Fruit fly (Drosophila melanogaster) whole organism, embryonic: ENCODE data around the gene CG43131.

Source experiments
- B-H2 ChIP-seq: fragments of 200-800 bp; sonication (Bioruptor generic); optimal IDR thresholded peaks from 2 replicates; lab custom pipeline; 2018; ENCODE audit warnings: missing biosample characterization, mild to moderate bottlenecking, missing genetic modification characterization
- BEAF-32 ChIP-seq: fragments of 200-800 bp; sonication (Bioruptor generic); optimal IDR thresholded peaks from 3 replicates; lab custom pipeline; 2017; ENCODE audit warnings: missing biosample characterization, missing genetic modification characterization, mild to moderate bottlenecking, moderate library complexity, missing genetic modification reagents
- C15 ChIP-seq: fragments of 200-800 bp; sonication (Bioruptor generic); IDR thresholded peaks from 3 replicates; pipeline ENCODE4 v1.3.6; 2022; ENCODE audit warnings: missing biosample characterization, missing genetic modification characterization
- CG10366 ChIP-seq: fragments of 200-800 bp; sonication (Bioruptor generic); IDR thresholded peaks from 2 replicates; pipeline ENCODE4 v1.3.6; 2022; ENCODE audit warnings: missing biosample characterization, missing genetic modification characterization
- CG11085 ChIP-seq: fragments of 200-800 bp; sonication (Bioruptor generic); IDR thresholded peaks from 2 replicates; pipeline ENCODE4 v1.3.6; 2022; ENCODE audit warnings: missing biosample characterization, missing genetic modification characterization
- CG12769 ChIP-seq: fragments of 200-800 bp; sonication (Bioruptor generic); optimal IDR thresholded peaks from 2 replicates; lab custom pipeline; 2019; ENCODE audit warnings: missing biosample characterization, mild to moderate bottlenecking, missing genetic modification characterization, moderate library complexity
- CG14441 ChIP-seq: fragments of 200-800 bp; sonication (Bioruptor generic); IDR thresholded peaks from 2 replicates; pipeline ENCODE4 v1.3.6; 2022; ENCODE audit warnings: missing biosample characterization, missing genetic modification characterization
- CG14667 ChIP-seq: fragments of 200-800 bp; sonication (Bioruptor generic); IDR thresholded peaks from 2 replicates; pipeline ENCODE4 v1.3.6; 2022; ENCODE audit warnings: missing biosample characterization, missing genetic modification characterization
- CG15479 ChIP-seq: fragments of 200-800 bp; sonication (Bioruptor generic); optimal IDR thresholded peaks from 3 replicates; lab custom pipeline; 2019; ENCODE audit warnings: missing biosample characterization, mild to moderate bottlenecking, missing genetic modification characterization, moderate library complexity
- CG15514 ChIP-seq: fragments of 200-800 bp; sonication (Bioruptor generic); optimal IDR thresholded peaks from 3 replicates; lab custom pipeline; 2017; ENCODE audit warnings: missing biosample characterization, missing genetic modification characterization, mild to moderate bottlenecking, moderate library complexity, missing genetic modification reagents
- CG17361 ChIP-seq: fragments of 200-800 bp; sonication (Bioruptor generic); IDR thresholded peaks from 3 replicates; pipeline ENCODE4 v1.3.6; 2022; ENCODE audit warnings: missing biosample characterization, missing genetic modification characterization
- CG1792 ChIP-seq: fragments of 200-800 bp; sonication (Bioruptor generic); optimal IDR thresholded peaks from 2 replicates; lab custom pipeline; 2016; ENCODE audit warnings: missing biosample characterization, missing genetic modification characterization
- CG18011 ChIP-seq: fragments of 200-800 bp; sonication (Bioruptor generic); optimal IDR thresholded peaks from 2 replicates; lab custom pipeline; 2017; ENCODE audit warnings: missing biosample characterization, missing genetic modification characterization, mild to moderate bottlenecking, moderate library complexity, missing genotype
- CG2875 ChIP-seq: fragments of 200-800 bp; sonication (Bioruptor generic); optimal IDR thresholded peaks from 2 replicates; lab custom pipeline; 2017; ENCODE audit warnings: missing biosample characterization, mild to moderate bottlenecking, missing genetic modification characterization, missing genetic modification reagents
- CG34422 ChIP-seq: fragments of 200-800 bp; sonication (Bioruptor generic); IDR thresholded peaks from 3 replicates; pipeline ENCODE4 v1.3.6; 2022; ENCODE audit warnings: missing biosample characterization, missing genetic modification characterization
- CG3838 ChIP-seq: fragments of 200-800 bp; sonication (Bioruptor generic); optimal IDR thresholded peaks from 3 replicates; lab custom pipeline; 2016; ENCODE audit warnings: missing biosample characterization, missing genetic modification characterization
- CG3847 ChIP-seq: fragments of 200-800 bp; sonication (Bioruptor generic); IDR thresholded peaks from 2 replicates; pipeline ENCODE4 v1.3.6; 2022; ENCODE audit warnings: missing biosample characterization, missing genetic modification characterization
- CG4424 ChIP-seq: fragments of 200-800 bp; sonication (Bioruptor generic); optimal IDR thresholded peaks from 3 replicates; lab custom pipeline; 2016; ENCODE audit warnings: missing biosample characterization, missing genetic modification characterization
- CG5953 ChIP-seq: fragments of 200-800 bp; sonication (Bioruptor generic); IDR thresholded peaks from 2 replicates; pipeline ENCODE4 v1.3.6; 2022; ENCODE audit warnings: missing biosample characterization, missing genetic modification characterization
- CG7372 ChIP-seq: fragments of 200-800 bp; sonication (Bioruptor generic); IDR thresholded peaks from 2 replicates; pipeline ENCODE4 v1.3.6; 2022; ENCODE audit warnings: missing biosample characterization, missing genetic modification characterization
- CG7987 ChIP-seq: fragments of 200-800 bp; sonication (Bioruptor generic); optimal IDR thresholded peaks from 2 replicates; lab custom pipeline; 2018; ENCODE audit warnings: missing biosample characterization, mild to moderate bottlenecking, missing genetic modification characterization, moderate library complexity
- CG8290 ChIP-seq, 3 experiments: fragments of 200-800 bp; sonication (Bioruptor generic); optimal IDR thresholded peaks; 2 replicates each; lab custom pipeline; 2016 to 2019; ENCODE audit warnings: missing biosample characterization in 3 of 3, missing genetic modification characterization in 3 of 3, mild to moderate bottlenecking in 2 of 3, moderate library complexity in 1 of 3
- CG8924 ChIP-seq: fragments of 200-800 bp; optimal IDR thresholded peaks from 3 replicates; lab custom pipeline; 2019; ENCODE audit warnings: missing biosample characterization, mild to moderate bottlenecking, missing genetic modification characterization, moderate library complexity
- CrebB ChIP-seq: fragments of 200-800 bp; sonication (Bioruptor generic); optimal IDR thresholded peaks from 3 replicates; lab custom pipeline; 2018; ENCODE audit warnings: missing biosample characterization, mild to moderate bottlenecking, missing genetic modification characterization
- Dip2 ChIP-seq: fragments of 200-800 bp; sonication (Bioruptor generic); IDR thresholded peaks from 2 replicates; pipeline ENCODE4 v1.3.6; 2022; ENCODE audit warnings: missing biosample characterization, missing genetic modification characterization
- Hmx ChIP-seq: fragments of 200-800 bp; sonication (Bioruptor generic); optimal IDR thresholded peaks from 2 replicates; lab custom pipeline; 2016; ENCODE audit warnings: missing biosample characterization, missing genetic modification characterization
- Hr51 ChIP-seq, 2 experiments: fragments of 200-800 bp; sonication (Bioruptor generic); optimal IDR thresholded peaks; 2 replicates in 1 of 2; 3 replicates in 1 of 2; lab custom pipeline; 2016 to 2018; ENCODE audit warnings: missing biosample characterization in 2 of 2, missing genetic modification characterization in 2 of 2, mild to moderate bottlenecking in 1 of 2, moderate library complexity in 1 of 2
- MBD-R2 ChIP-seq: fragments of 200-800 bp; sonication (Bioruptor generic); IDR thresholded peaks from 2 replicates; pipeline ENCODE4 v1.3.6; 2022; ENCODE audit warnings: missing biosample characterization, missing genetic modification characterization
- Mad ChIP-seq: fragments of 200-800 bp; sonication (Bioruptor generic); optimal IDR thresholded peaks from 2 replicates; lab custom pipeline; 2016; ENCODE audit warnings: missing biosample characterization, missing genetic modification characterization
- NC2α ChIP-seq: fragments of 200-800 bp; sonication (Bioruptor generic); optimal IDR thresholded peaks from 2 replicates; lab custom pipeline; 2016; ENCODE audit warnings: missing biosample characterization, missing genetic modification characterization
- PHDP ChIP-seq: fragments of 200-800 bp; sonication (Bioruptor generic); optimal IDR thresholded peaks from 3 replicates; lab custom pipeline; 2018; ENCODE audit warnings: missing biosample characterization, mild to moderate bottlenecking, missing genetic modification characterization, moderate library complexity
- Poxn ChIP-seq: fragments of 200-800 bp; sonication (Bioruptor generic); IDR thresholded peaks from 2 replicates; pipeline ENCODE4 v1.3.6; 2022; ENCODE audit warnings: missing biosample characterization, missing genetic modification characterization
- ac ChIP-seq: fragments of 200-800 bp; sonication (Bioruptor generic); optimal IDR thresholded peaks from 3 replicates; lab custom pipeline; 2017; ENCODE audit warnings: missing biosample characterization, mild to moderate bottlenecking, missing genetic modification characterization
- bsh ChIP-seq, 2 experiments: fragments of 200-800 bp; sonication (Bioruptor generic); optimal IDR thresholded peaks; 2 replicates each; lab custom pipeline; 2017 to 2018; ENCODE audit warnings: mild to moderate bottlenecking in 2 of 2, missing biosample characterization in 2 of 2, missing genetic modification characterization in 2 of 2, moderate library complexity in 1 of 2
- crol ChIP-seq: fragments of 200-800 bp; sonication (Bioruptor generic); IDR thresholded peaks from 2 replicates; pipeline ENCODE4 v1.3.6; 2022; ENCODE audit warnings: missing biosample characterization, missing genetic modification characterization
- dan ChIP-seq: fragments of 200-800 bp; sonication (Bioruptor generic); IDR thresholded peaks from 2 replicates; pipeline ENCODE4 v1.3.6; 2022; ENCODE audit warnings: missing biosample characterization, missing genetic modification characterization
- disco-r ChIP-seq: fragments of 200-800 bp; sonication (Bioruptor generic); optimal IDR thresholded peaks from 2 replicates; lab custom pipeline; 2016; ENCODE audit warnings: missing biosample characterization, missing genetic modification characterization
- dmrt11E ChIP-seq: fragments of 200-800 bp; sonication (Bioruptor generic); optimal IDR thresholded peaks from 3 replicates; lab custom pipeline; 2018; ENCODE audit warnings: missing biosample characterization, mild to moderate bottlenecking, missing genetic modification characterization, moderate library complexity
- esg ChIP-seq: fragments of 200-800 bp; sonication (Bioruptor generic); conservative IDR thresholded peaks from 2 replicates; pipeline ENCODE4 v1.3.6; 2022; ENCODE audit warnings: missing biosample characterization, missing genetic modification characterization
- gce ChIP-seq: fragments of 200-800 bp; sonication (Bioruptor generic); IDR thresholded peaks from 3 replicates; pipeline ENCODE4 v1.3.6; 2022; ENCODE audit warnings: missing biosample characterization, missing genetic modification characterization
- h ChIP-seq: fragments of >200 bp; optimal IDR thresholded peaks from 2 replicates; lab custom pipeline; 2017
- hth ChIP-seq: fragments of >200 bp; optimal IDR thresholded peaks from 2 replicates; lab custom pipeline; 2017; ENCODE audit warnings: inconsistent platforms
- lov ChIP-seq, 2 experiments: fragments of 200-800 bp in 1 of 2; fragments of >200 bp in 1 of 2; sonication (Bioruptor generic) in 1 of 2; IDR thresholded peaks in 1 of 2; optimal IDR thresholded peaks in 1 of 2; 2 replicates in 1 of 2; 3 replicates in 1 of 2; pipeline versions ENCODE4 v1.3.6 to Lab custom; 2017 to 2022; ENCODE audit warnings: missing biosample characterization in 1 of 2, missing genetic modification characterization in 1 of 2
- mirr ChIP-seq: fragments of 200-800 bp; sonication (Bioruptor generic); optimal IDR thresholded peaks from 3 replicates; lab custom pipeline; 2018; ENCODE audit warnings: missing biosample characterization, mild to moderate bottlenecking, missing genetic modification characterization
- oc ChIP-seq: fragments of 200-800 bp; sonication (Bioruptor generic); optimal IDR thresholded peaks from 2 replicates; lab custom pipeline; 2018; ENCODE audit warnings: missing biosample characterization, mild to moderate bottlenecking, missing genetic modification characterization, moderate library complexity
- pfk ChIP-seq: fragments of 200-800 bp; sonication (Bioruptor generic); optimal IDR thresholded peaks from 2 replicates; lab custom pipeline; 2018; ENCODE audit warnings: missing biosample characterization, mild to moderate bottlenecking, missing genetic modification characterization, moderate library complexity
- ro ChIP-seq: fragments of 200-800 bp; sonication (Bioruptor generic); IDR thresholded peaks from 2 replicates; pipeline ENCODE4 v1.3.6; 2022; ENCODE audit warnings: missing biosample characterization, missing genetic modification characterization
- sens-2 ChIP-seq: fragments of 200-800 bp; sonication (Bioruptor generic); IDR thresholded peaks from 2 replicates; pipeline ENCODE4 v1.3.6; 2022; ENCODE audit warnings: missing biosample characterization, missing genetic modification characterization
- shn ChIP-seq: fragments of 200-800 bp; sonication (Bioruptor generic); optimal IDR thresholded peaks from 3 replicates; lab custom pipeline; 2016; ENCODE audit warnings: missing biosample characterization, missing genetic modification characterization
- sisA ChIP-seq: fragments of 200-800 bp; sonication (Bioruptor generic); IDR thresholded peaks from 2 replicates; pipeline ENCODE4 v1.3.6; 2022; ENCODE audit warnings: missing biosample characterization, missing genetic modification characterization

Gene CG43131

DNA sequence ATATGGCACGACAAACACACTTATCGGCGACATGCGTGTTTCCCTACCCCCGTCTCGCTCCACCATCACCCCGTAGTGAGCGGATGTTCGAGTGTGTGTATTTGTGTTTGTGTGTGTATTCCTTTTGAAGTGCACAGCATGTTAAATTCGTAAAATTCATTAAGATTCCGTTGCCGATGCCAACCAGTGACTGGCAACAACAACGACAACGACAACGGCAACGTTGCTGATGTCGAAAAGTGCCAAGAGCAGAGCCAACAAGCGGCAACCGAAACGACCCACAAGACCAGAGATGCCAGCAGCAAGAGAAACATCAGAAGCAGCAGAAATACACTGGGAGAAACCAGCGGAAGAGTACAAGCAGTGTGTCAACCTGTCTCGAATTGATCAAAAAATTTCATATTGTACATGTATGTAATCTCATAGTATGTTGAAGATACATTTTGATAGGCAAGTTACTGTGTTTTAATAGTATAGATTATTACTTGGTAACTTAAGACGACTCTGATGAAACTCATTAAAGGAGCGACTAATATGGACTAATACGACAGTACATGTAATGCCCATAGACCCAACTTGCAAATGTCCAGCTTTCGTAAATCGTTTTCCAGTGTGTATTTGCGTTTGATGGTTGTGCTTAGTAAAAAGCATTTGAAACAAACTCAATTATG lies 48.2 kb downstream of the CG43131 start (continued):
- TF ChIP-seq CG34422 (peak; percentile 36; the same call in 1 of the 3 replicates), CG15514 (GFP tag; lab: Kevin White, UChicago) (no peak), crol (GFP tag; lab: Robert Waterston, UW) (peak; percentile 90), hth (lab: Kevin White, UChicago) (no peak), C15 (GFP tag; lab: Robert Waterston, UW) (no peak), CG4424 (GFP tag; lab: Kevin White, UChicago) (peak; percentile 41), Poxn (GFP tag; lab: Robert Waterston, UW) (no peak), h (lab: Kevin White, UChicago) (no peak), B-H2 (GFP tag; lab: Kevin White, UChicago) (no peak), oc (tag; lab: Kevin White, UChicago) (no peak), mirr (GFP tag; lab: Kevin White, UChicago) (no peak), CG11085 (GFP tag; lab: Robert Waterston, UW) (no peak), gce (GFP tag; lab: Robert Waterston, UW) (no peak), CG7372 (GFP tag; lab: Robert Waterston, UW) (no peak), MBD-R2 (no peak), CG3838 (GFP tag; lab: Kevin White, UChicago) (peak; percentile 30), CG10366 (no peak; the same call in 1 of the 2 replicates), sens-2 (0 out of 2 replicates have a peak, but pooled peaks have one; percentile 21), NC2α (GFP tag; lab: Kevin White, UChicago) (no peak), ro (GFP tag; lab: Robert Waterston, UW) (no peak), dan (GFP tag; lab: Robert Waterston, UW) (no peak), CG15479 (GFP tag; lab: Kevin White, UChicago) (no peak), CG14441 (GFP tag; lab: Robert Waterston, UW) (no peak), BEAF-32 (GFP tag; lab: Kevin White, UChicago) (no peak), Hmx (GFP tag; lab: Kevin White, UChicago) (no peak), shn (GFP tag; lab: Kevin White, UChicago) (peak; percentile 40), CG8924 (peak; percentile 25), CG2875 (GFP tag; lab: Kevin White, UChicago) (no peak), lov (optimal IDR thresholded peaks at IDR 0.05; lab: Kevin White, UChicago) (no peak), lov (GFP tag; IDR thresholded peaks at IDR 0.05; lab: Robert Waterston, UW) (no peak; the same call in 2 of the 3 replicates), CG5953 (GFP tag; lab: Robert Waterston, UW) (no peak), pfk (no peak), CG3847 (no peak), sisA (GFP tag; lab: Robert Waterston, UW) (peak; percentile 37; the same call in 1 of the 2 replicates), Hr51 (GFP tag; optimal IDR thresholded peaks at IDR 0.05; lab: Kevin White, UChicago) (peak in 1 of 2 experiments; percentile 65), esg (no peak), Dip2 (GFP tag; lab: Robert Waterston, UW) (no peak), ac (GFP tag; lab: Kevin White, UChicago) (peak; percentile 49), PHDP (tag; lab: Kevin White, UChicago) (peak; percentile 7), CrebB (no peak), dmrt11E (tag; lab: Kevin White, UChicago) (peak; percentile 63), bsh (GFP tag; optimal IDR thresholded peaks at IDR 0.05; lab: Kevin White, UChicago) (peak; percentile 24 to 41), CG18011 (GFP tag; lab: Kevin White, UChicago) (no peak), CG8290 (GFP tag; optimal IDR thresholded peaks at IDR 0.05; lab: Kevin White, UChicago) (no peak), CG8290 (tag; optimal IDR thresholded peaks at IDR 0.05; lab: Kevin White, UChicago) (no peak), Mad (GFP tag; lab: Kevin White, UChicago) (no peak), CG14667 (0 out of 2 replicates have a peak, but pooled peaks have one; percentile 9), CG1792 (GFP tag; lab: Kevin White, UChicago) (no peak), CG12769 (tag; lab: Kevin White, UChicago) (no peak), CG17361 (no peak), disco-r (GFP tag; lab: Kevin White, UChicago) (no peak), CG7987 (GFP tag; lab: Kevin White, UChicago) (no peak)
